Fruit fly (Drosophila melanogaster): ENCODE measurements around the gene Mst98Ca.
A peak's percentile ranks its signal among the peaks of the same experiment; 100 is the strongest.

Gene Mst98Ca

DNA sequence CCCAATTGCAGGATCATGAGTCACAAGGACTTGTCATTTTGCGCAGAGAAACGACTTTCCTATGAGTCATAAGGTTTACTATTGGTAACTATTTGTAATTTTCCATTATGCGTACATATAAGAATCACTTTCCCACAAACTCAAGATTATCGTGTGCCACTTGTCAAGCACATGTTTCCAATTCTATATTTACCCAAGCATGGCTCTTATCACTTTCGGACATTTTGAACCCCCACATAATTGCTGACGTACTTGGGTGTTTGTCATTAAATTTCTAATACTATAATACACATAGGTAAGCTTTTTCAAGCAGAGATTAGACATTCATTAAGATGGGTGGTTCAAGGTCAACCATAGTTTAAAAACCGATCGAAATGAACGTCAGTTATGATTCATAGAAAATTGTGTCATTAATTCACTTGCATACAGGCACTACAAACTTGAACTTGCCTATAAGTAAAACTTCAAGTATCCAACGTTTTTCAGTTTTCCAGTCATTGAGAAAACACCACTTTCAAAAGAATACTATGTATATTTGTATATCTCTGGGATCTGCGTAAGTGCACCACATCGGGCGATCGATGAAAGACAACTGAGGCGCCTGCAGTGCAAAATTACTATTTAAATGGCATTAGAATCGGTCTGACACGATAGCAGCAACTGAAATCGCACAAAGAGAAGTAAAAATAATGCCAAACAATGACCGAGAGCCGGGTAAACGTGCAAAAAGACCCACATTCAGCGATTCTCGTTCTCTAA is 36.8 kb downstream of the Mst98Ca start:
- TF ChIP-seq CG8301 (tag; optimal IDR thresholded peaks at IDR 0.05): no peak

DNA sequence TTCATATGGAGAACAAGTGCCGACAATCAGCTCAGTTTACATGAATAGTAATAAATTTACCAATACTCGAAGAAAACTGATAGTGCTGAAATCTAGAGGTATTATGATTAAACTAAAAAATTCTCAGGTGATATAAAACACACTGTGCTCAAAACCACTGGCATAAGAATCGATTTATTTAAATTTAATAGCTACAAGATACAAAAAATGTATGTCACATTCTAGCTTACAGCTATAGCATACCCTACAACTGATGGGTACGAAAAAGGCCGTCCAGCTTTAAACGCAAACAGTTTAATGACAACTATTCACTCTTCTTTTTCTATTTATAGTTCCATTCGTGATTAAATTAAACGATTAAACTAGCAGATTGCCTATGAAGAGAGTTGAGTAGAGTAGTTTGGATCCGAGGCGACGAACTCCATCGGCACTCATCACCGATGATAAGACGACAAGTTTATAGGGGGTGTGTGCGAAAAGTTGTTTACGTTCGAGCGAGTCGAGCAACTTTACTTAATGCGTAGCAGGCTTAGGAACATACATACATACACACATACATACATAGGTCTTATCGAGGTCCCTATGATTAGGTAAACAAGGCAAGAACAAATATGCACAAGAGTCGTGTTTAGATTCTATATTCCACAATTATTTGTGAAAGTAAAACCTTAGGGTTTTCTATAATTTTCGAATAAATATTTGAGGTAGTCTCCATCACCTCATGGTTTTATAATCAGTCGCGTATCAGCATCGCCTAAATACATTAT is 37.8 kb downstream of the Mst98Ca start:
- peak; percentile 77 for TF ChIP-seq rn (GFP tag; IDR thresholded peaks at IDR 0.05)
- peak; percentile 68 for TF ChIP-seq CG10348 (GFP tag; IDR thresholded peaks at IDR 0.05)
- TF ChIP-seq D1 (tag; optimal IDR thresholded peaks at IDR 0.05): peak; percentile 24
- peak; percentile 8 for TF ChIP-seq Pif1B (GFP tag; optimal IDR thresholded peaks at IDR 0.05)
- TF ChIP-seq CG17806 (tag; optimal IDR thresholded peaks at IDR 0.05): peak; percentile 76
- TF ChIP-seq CG8159 (tag; optimal IDR thresholded peaks at IDR 0.05): peak; percentile 80
- peak; percentile 77 for TF ChIP-seq CG9948 (tag; optimal IDR thresholded peaks at IDR 0.05)
- peak; percentile 13 for TF ChIP-seq gl (tag; optimal IDR thresholded peaks at IDR 0.05)
- TF ChIP-seq Snoo (tag; optimal IDR thresholded peaks at IDR 0.05): no peak
- peak; percentile 60 for TF ChIP-seq EcR (GFP tag; optimal IDR thresholded peaks at IDR 0.05)
- TF ChIP-seq CG12605 (GFP tag; IDR thresholded peaks at IDR 0.05): peak; percentile 83
- TF ChIP-seq CG32121 (GFP tag; IDR thresholded peaks at IDR 0.05): peak; percentile 89
- peak; percentile 86 for TF ChIP-seq CG8301 (tag; optimal IDR thresholded peaks at IDR 0.05)
- peak; percentile 19 for TF ChIP-seq CG13204 (GFP tag; optimal IDR thresholded peaks at IDR 0.05)
- peak; percentile 89 for TF ChIP-seq CG14655 (GFP tag; optimal IDR thresholded peaks at IDR 0.05)
- peak; percentile 78 for TF ChIP-seq CG34367 (tag; optimal IDR thresholded peaks at IDR 0.05)
- peak; percentile 93 for TF ChIP-seq CG4496 (GFP tag; IDR thresholded peaks at IDR 0.05)
- TF ChIP-seq Ets98B (GFP tag; IDR thresholded peaks at IDR 0.05): peak; percentile 93
- TF ChIP-seq CG15710 (tag; optimal IDR thresholded peaks at IDR 0.05): peak; percentile 82
- peak; percentile 71 for TF ChIP-seq Pif1A (GFP tag; optimal IDR thresholded peaks at IDR 0.05)
- TF ChIP-seq fd96Ca (GFP tag; IDR thresholded peaks at IDR 0.05): peak; percentile 81

DNA sequence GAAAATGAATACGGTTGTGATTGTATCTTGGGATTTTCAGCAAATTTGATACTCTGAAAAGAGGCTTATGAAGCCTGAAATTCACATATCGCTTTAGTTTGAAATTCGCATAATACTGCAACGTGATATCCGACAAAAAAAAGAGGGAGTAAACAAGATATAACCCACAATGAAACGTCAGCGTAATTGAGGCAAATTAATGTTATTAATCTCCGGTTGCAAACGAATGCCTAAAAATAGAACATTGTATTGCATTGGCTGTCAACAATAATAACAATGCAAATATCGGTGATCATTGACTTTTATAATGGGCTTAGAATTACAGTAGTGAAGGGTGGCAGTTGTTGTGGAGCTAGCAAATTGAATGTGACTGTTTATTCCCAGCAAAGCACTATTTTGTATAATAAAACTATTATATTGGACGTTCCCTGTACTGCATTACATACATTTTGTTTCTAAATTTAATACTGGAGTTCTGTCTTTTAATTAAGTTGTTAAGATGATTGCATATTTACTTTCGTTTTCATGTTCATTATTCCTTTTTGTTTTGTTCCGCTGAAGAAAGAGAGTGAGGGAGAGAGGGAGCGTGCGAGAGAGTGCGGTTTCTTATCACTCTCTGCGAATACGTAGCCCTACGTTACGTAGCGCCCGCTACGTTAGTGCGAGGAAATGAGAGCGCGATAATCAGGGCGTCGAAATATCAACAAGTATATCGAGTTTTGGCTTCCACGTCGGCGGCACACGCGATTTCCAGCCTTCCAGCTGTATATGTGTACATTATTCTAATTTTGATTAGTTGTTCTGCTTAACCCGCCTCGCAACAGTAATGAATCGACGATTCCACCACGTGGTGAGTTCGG is 39.4 kb downstream of the Mst98Ca start:
- TF ChIP-seq Ets98B (GFP tag; IDR thresholded peaks at IDR 0.05) (no peak), CG4496 (GFP tag; IDR thresholded peaks at IDR 0.05) (peak; percentile 11; the same call in 1 of the 3 replicates), CG8159 (tag; optimal IDR thresholded peaks at IDR 0.05) (no peak), CG32121 (GFP tag; IDR thresholded peaks at IDR 0.05) (no peak), D1 (tag; optimal IDR thresholded peaks at IDR 0.05) (peak; percentile 7), Snoo (tag; optimal IDR thresholded peaks at IDR 0.05) (peak; percentile 13), CG14655 (GFP tag; optimal IDR thresholded peaks at IDR 0.05) (peak; percentile 19), CG9948 (tag; optimal IDR thresholded peaks at IDR 0.05) (no peak), Pif1B (GFP tag; optimal IDR thresholded peaks at IDR 0.05) (peak; percentile 26), gl (tag; optimal IDR thresholded peaks at IDR 0.05) (peak; percentile 1)

DNA sequence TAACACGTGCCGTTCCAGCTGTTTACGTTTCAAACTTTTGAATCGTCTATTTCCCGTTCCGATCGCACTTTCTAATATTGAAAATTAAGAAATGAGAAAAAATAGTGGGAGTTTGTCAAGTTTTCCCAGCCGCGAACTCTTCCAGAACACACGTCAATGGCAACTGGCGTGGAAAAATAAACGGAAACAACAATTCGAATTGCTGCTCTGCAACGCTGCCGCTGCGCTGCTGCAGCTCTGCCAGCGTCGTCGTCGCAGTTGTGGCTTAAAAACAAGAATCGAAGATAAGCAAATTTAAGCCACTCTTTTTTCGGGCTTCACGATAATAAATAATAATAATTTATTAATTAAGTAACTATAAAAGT is 40.0 kb downstream of the Mst98Ca start:
- TF ChIP-seq gl (tag; optimal IDR thresholded peaks at IDR 0.05) (no peak), fd96Ca (GFP tag; IDR thresholded peaks at IDR 0.05) (no peak), rn (GFP tag; IDR thresholded peaks at IDR 0.05) (no peak), EcR (GFP tag; optimal IDR thresholded peaks at IDR 0.05) (no peak), CG32121 (GFP tag; IDR thresholded peaks at IDR 0.05) (no peak), Ets98B (GFP tag; IDR thresholded peaks at IDR 0.05) (no peak), CG9948 (tag; optimal IDR thresholded peaks at IDR 0.05) (no peak), CG8159 (tag; optimal IDR thresholded peaks at IDR 0.05) (no peak), Pif1B (GFP tag; optimal IDR thresholded peaks at IDR 0.05) (no peak), CG10348 (GFP tag; IDR thresholded peaks at IDR 0.05) (no peak), CG4496 (GFP tag; IDR thresholded peaks at IDR 0.05) (no peak), CG34367 (tag; optimal IDR thresholded peaks at IDR 0.05) (no peak), CG12605 (GFP tag; IDR thresholded peaks at IDR 0.05) (no peak), CG17806 (tag; optimal IDR thresholded peaks at IDR 0.05) (no peak), D1 (tag; optimal IDR thresholded peaks at IDR 0.05) (no peak), CG13204 (GFP tag; optimal IDR thresholded peaks at IDR 0.05) (no peak), Pif1A (GFP tag; optimal IDR thresholded peaks at IDR 0.05) (no peak)

DNA sequence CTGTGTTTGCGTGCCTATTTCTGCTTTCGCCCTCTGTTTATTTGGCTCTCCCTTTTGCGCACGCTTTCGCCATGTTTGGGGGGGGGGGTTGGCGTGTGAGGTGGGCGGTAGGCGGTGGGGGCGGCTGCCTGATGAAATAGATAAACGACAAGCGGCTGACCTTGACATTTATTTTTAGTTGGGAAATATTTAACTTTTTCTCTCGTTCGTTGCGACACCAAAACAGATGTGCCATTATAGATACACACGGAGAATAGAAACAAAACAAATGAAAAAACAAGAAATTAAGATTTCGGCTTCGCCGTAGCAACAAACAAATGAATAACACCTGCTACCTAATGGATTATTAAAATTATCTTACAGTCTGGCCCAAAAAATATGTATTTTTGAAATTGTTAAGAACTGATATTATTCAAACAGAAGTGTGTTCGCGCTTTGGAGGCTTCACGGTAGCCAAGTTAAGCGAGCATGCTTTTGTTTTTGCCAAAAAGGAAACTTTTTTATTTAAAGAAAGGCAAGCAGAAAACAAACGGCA is 41.1 kb downstream of the Mst98Ca start:
- TF ChIP-seq Ets98B (GFP tag; IDR thresholded peaks at IDR 0.05) (peak; percentile 65), CG8301 (tag; optimal IDR thresholded peaks at IDR 0.05) (peak; percentile 8), CG10348 (GFP tag; IDR thresholded peaks at IDR 0.05) (no peak), CG15710 (tag; optimal IDR thresholded peaks at IDR 0.05) (no peak), Pif1B (GFP tag; optimal IDR thresholded peaks at IDR 0.05) (no peak), CG12605 (GFP tag; IDR thresholded peaks at IDR 0.05) (peak; percentile 12; the same call in 1 of the 2 replicates), CG34367 (tag; optimal IDR thresholded peaks at IDR 0.05) (no peak), CG9948 (tag; optimal IDR thresholded peaks at IDR 0.05) (no peak), Snoo (tag; optimal IDR thresholded peaks at IDR 0.05) (no peak), CG4496 (GFP tag; IDR thresholded peaks at IDR 0.05) (peak; percentile 58; the same call in 2 of the 3 replicates), CG8159 (tag; optimal IDR thresholded peaks at IDR 0.05) (no peak), Pif1A (GFP tag; optimal IDR thresholded peaks at IDR 0.05) (no peak), CG32121 (GFP tag; IDR thresholded peaks at IDR 0.05) (peak; percentile 74), EcR (GFP tag; optimal IDR thresholded peaks at IDR 0.05) (no peak), gl (tag; optimal IDR thresholded peaks at IDR 0.05) (no peak), D1 (tag; optimal IDR thresholded peaks at IDR 0.05) (no peak), CG13204 (GFP tag; optimal IDR thresholded peaks at IDR 0.05) (no peak), fd96Ca (GFP tag; IDR thresholded peaks at IDR 0.05) (peak; percentile 56; the same call in 1 of the 3 replicates), rn (GFP tag; IDR thresholded peaks at IDR 0.05) (no peak), CG14655 (GFP tag; optimal IDR thresholded peaks at IDR 0.05) (peak; percentile 55), CG17806 (tag; optimal IDR thresholded peaks at IDR 0.05) (no peak)
